Worm (Caenorhabditis elegans) whole organism, L2 larva: ENCODE data around the gene F09A5.2.

Experiments used
- C34F6.9 ChIP-seq: fragments of 150-350 bp; optimal IDR thresholded peaks from 2 replicates; lab custom pipeline; 2014; ENCODE audit warnings: missing biosample characterization, missing genetic modification characterization
- F13H6.1 ChIP-seq: sonication (generic microtip); optimal IDR thresholded peaks from 2 replicates; lab custom pipeline; 2016; ENCODE audit warnings: missing genetic modification characterization, missing compliant biosample characterization
- R02D3.7 ChIP-seq: fragments of 150-350 bp; optimal IDR thresholded peaks from 2 replicates; lab custom pipeline; 2014; ENCODE audit warnings: missing biosample characterization, missing genetic modification characterization
- Y55F3AM.14 ChIP-seq: fragments of 200-800 bp; sonication (Bioruptor generic); optimal IDR thresholded peaks from 2 replicates; lab custom pipeline; 2018; ENCODE audit warnings: mild to moderate bottlenecking, missing genetic modification characterization, missing compliant biosample characterization
- ZK546.5 ChIP-seq: sonication (generic microtip); optimal IDR thresholded peaks from 2 replicates; lab custom pipeline; 2017; ENCODE audit warnings: missing biosample characterization, missing genetic modification characterization
- alr-1 ChIP-seq: fragments of 150-350 bp; optimal IDR thresholded peaks from 2 replicates; lab custom pipeline; 2014; ENCODE audit warnings: missing biosample characterization, missing genetic modification characterization
- aly-2 ChIP-seq: fragments of 150-350 bp; optimal IDR thresholded peaks from 2 replicates; lab custom pipeline; 2014; ENCODE audit warnings: missing biosample characterization, missing genetic modification characterization
- ama-1 ChIP-seq: fragments of 150-350 bp; optimal IDR thresholded peaks from 2 replicates; lab custom pipeline; 2018; ENCODE audit warnings: inconsistent platforms
- blmp-1 ChIP-seq: sonication (generic microtip); optimal IDR thresholded peaks from 2 replicates; lab custom pipeline; 2017; ENCODE audit warnings: missing genetic modification characterization, mild to moderate bottlenecking, missing compliant biosample characterization, antibody characterized with exemption, moderate library complexity; ENCODE audit not compliant: insufficient read depth
- ceh-16 ChIP-seq: fragments of 150-350 bp; optimal IDR thresholded peaks from 2 replicates; lab custom pipeline; 2014; ENCODE audit warnings: missing biosample characterization, missing genetic modification characterization
- ceh-82 ChIP-seq: fragments of 150-350 bp; optimal IDR thresholded peaks from 2 replicates; lab custom pipeline; 2014; ENCODE audit warnings: missing biosample characterization, missing genetic modification characterization
- crh-2 ChIP-seq: sonication (generic microtip); optimal IDR thresholded peaks from 2 replicates; lab custom pipeline; 2017; ENCODE audit warnings: missing biosample characterization, missing genetic modification characterization
- dmd-4 ChIP-seq: sonication (generic microtip); optimal IDR thresholded peaks from 2 replicates; lab custom pipeline; 2017; ENCODE audit warnings: missing biosample characterization, missing genetic modification characterization
- egl-27 ChIP-seq: sonication (generic microtip); optimal IDR thresholded peaks from 3 replicates; lab custom pipeline; 2017; ENCODE audit warnings: missing biosample characterization, missing genetic modification reagents, missing genetic modification characterization
- elt-1 ChIP-seq: fragments of 150-350 bp; optimal IDR thresholded peaks from 2 replicates; lab custom pipeline; 2014; ENCODE audit warnings: missing biosample characterization, missing genetic modification characterization
- elt-3 ChIP-seq: sonication (generic microtip); optimal IDR thresholded peaks from 2 replicates; lab custom pipeline; 2017; ENCODE audit warnings: missing biosample characterization, missing genetic modification characterization
- fos-1 ChIP-seq: fragments of 150-350 bp; optimal IDR thresholded peaks from 2 replicates; lab custom pipeline; 2014; ENCODE audit warnings: missing biosample characterization, missing genetic modification characterization
- gmeb-1 ChIP-seq: fragments of 150-350 bp; optimal IDR thresholded peaks from 2 replicates; lab custom pipeline; 2014; ENCODE audit warnings: missing biosample characterization, missing genetic modification characterization
- lin-11 ChIP-seq: fragments of 150-350 bp; sonication (generic microtip); optimal IDR thresholded peaks from 2 replicates; lab custom pipeline; 2014; ENCODE audit warnings: missing biosample characterization, missing genetic modification characterization, inconsistent platforms, mixed read lengths
- lin-13 ChIP-seq: fragments of 150-350 bp; optimal IDR thresholded peaks from 2 replicates; lab custom pipeline; 2014; ENCODE audit warnings: missing biosample characterization, missing genetic modification reagents, missing genetic modification characterization
- lin-39 ChIP-seq: fragments of 150-350 bp; optimal IDR thresholded peaks from 2 replicates; lab custom pipeline; 2014; ENCODE audit warnings: missing biosample characterization, missing genetic modification reagents, missing genetic modification characterization
- lsy-2 ChIP-seq, 2 experiments: fragments of 150-350 bp in 1 of 2; sonication (generic microtip) in 1 of 2; optimal IDR thresholded peaks; 2 replicates each; lab custom pipeline; 2014 to 2017; ENCODE audit warnings: missing biosample characterization in 2 of 2, missing genetic modification characterization in 2 of 2
- mab-5 ChIP-seq: fragments of 150-350 bp; optimal IDR thresholded peaks from 2 replicates; lab custom pipeline; 2014; ENCODE audit warnings: missing biosample characterization, missing genetic modification characterization
- mbf-1 ChIP-seq: sonication (generic microtip); optimal IDR thresholded peaks from 2 replicates; lab custom pipeline; 2017; ENCODE audit warnings: missing biosample characterization, missing genetic modification characterization
- mdl-1 ChIP-seq, 2 experiments: fragments of 150-350 bp in 1 of 2; sonication (generic microtip) in 1 of 2; optimal IDR thresholded peaks; 2 replicates each; lab custom pipeline; 2017; ENCODE audit warnings: missing biosample characterization in 2 of 2, missing genetic modification characterization in 2 of 2
- nhr-10 ChIP-seq: sonication (generic microtip); optimal IDR thresholded peaks from 2 replicates; lab custom pipeline; 2017; ENCODE audit warnings: missing biosample characterization, missing genetic modification characterization
- nhr-11 ChIP-seq: fragments of 150-350 bp; optimal IDR thresholded peaks from 2 replicates; lab custom pipeline; 2014; ENCODE audit warnings: missing biosample characterization, missing genetic modification characterization
- nhr-12 ChIP-seq: fragments of 150-350 bp; optimal IDR thresholded peaks from 2 replicates; lab custom pipeline; 2014; ENCODE audit warnings: missing biosample characterization, missing genetic modification characterization
- nhr-129 ChIP-seq: fragments of 150-350 bp; optimal IDR thresholded peaks from 2 replicates; lab custom pipeline; 2014; ENCODE audit warnings: missing biosample characterization, missing genetic modification characterization
- nhr-21 ChIP-seq: fragments of 150-350 bp; optimal IDR thresholded peaks from 2 replicates; lab custom pipeline; 2014; ENCODE audit warnings: missing biosample characterization, missing genetic modification characterization
- nhr-23 ChIP-seq: fragments of 150-350 bp; optimal IDR thresholded peaks from 2 replicates; lab custom pipeline; 2014; ENCODE audit warnings: missing biosample characterization, missing genetic modification reagents, missing genetic modification characterization
- nhr-237 ChIP-seq: fragments of 150-350 bp; optimal IDR thresholded peaks from 2 replicates; lab custom pipeline; 2014; ENCODE audit warnings: missing biosample characterization, missing genetic modification characterization
- nhr-25 ChIP-seq: fragments of 150-350 bp; sonication (generic microtip); optimal IDR thresholded peaks from 3 replicates; lab custom pipeline; 2014; ENCODE audit warnings: missing biosample characterization, missing genetic modification characterization
- nhr-6 ChIP-seq: fragments of 150-350 bp; optimal IDR thresholded peaks from 2 replicates; lab custom pipeline; 2014; ENCODE audit warnings: missing biosample characterization, missing genetic modification characterization
- nhr-77 ChIP-seq: fragments of 150-350 bp; optimal IDR thresholded peaks from 2 replicates; lab custom pipeline; 2014; ENCODE audit warnings: missing biosample characterization, missing genetic modification characterization
- peb-1 ChIP-seq: fragments of 150-350 bp; optimal IDR thresholded peaks from 2 replicates; lab custom pipeline; 2014; ENCODE audit warnings: missing biosample characterization, missing genetic modification characterization
- sem-4 ChIP-seq: fragments of 150-350 bp; optimal IDR thresholded peaks from 2 replicates; lab custom pipeline; 2014; ENCODE audit warnings: missing biosample characterization, missing genetic modification reagents, missing genetic modification characterization
- skn-1 ChIP-seq: sonication (generic microtip); optimal IDR thresholded peaks from 2 replicates; lab custom pipeline; 2017; ENCODE audit warnings: missing biosample characterization, missing genetic modification characterization
- sma-3 ChIP-seq: sonication (generic microtip); optimal IDR thresholded peaks from 2 replicates; lab custom pipeline; 2016; ENCODE audit warnings: missing genetic modification reagents, missing genetic modification characterization, missing compliant biosample characterization
- sma-9 ChIP-seq, 2 experiments: fragments of 150-350 bp in 1 of 2; sonication (generic microtip) in 1 of 2; optimal IDR thresholded peaks; 2 replicates each; lab custom pipeline; 2014 to 2016; ENCODE audit warnings: missing genetic modification characterization in 2 of 2, mild to moderate bottlenecking in 1 of 2, missing biosample characterization in 1 of 2, missing compliant biosample characterization in 1 of 2, missing genetic modification reagents in 1 of 2, moderate library complexity in 1 of 2
- snpc-4 ChIP-seq: fragments of 150-350 bp; optimal IDR thresholded peaks from 2 replicates; lab custom pipeline; 2014; ENCODE audit warnings: missing biosample characterization, missing genetic modification characterization
- unc-39 ChIP-seq: fragments of 150-350 bp; optimal IDR thresholded peaks from 2 replicates; lab custom pipeline; 2014; ENCODE audit warnings: missing biosample characterization, missing genetic modification characterization
- unc-55 ChIP-seq: fragments of 150-350 bp; sonication (generic microtip); optimal IDR thresholded peaks from 3 replicates; lab custom pipeline; 2014; ENCODE audit warnings: missing biosample characterization, missing genetic modification reagents, missing genetic modification characterization
- unc-62 ChIP-seq: fragments of 150-350 bp; optimal IDR thresholded peaks from 2 replicates; lab custom pipeline; 2014; ENCODE audit warnings: missing biosample characterization, missing genetic modification reagents, missing genetic modification characterization
- zag-1 ChIP-seq: fragments of 150-350 bp; optimal IDR thresholded peaks from 2 replicates; lab custom pipeline; 2014; ENCODE audit warnings: missing biosample characterization, missing genetic modification characterization
- ztf-1 ChIP-seq: fragments of 200-800 bp; sonication (Bioruptor generic); conservative IDR thresholded peaks from 2 replicates; pipeline ENCODE4 v1.3.6; 2022; ENCODE audit warnings: missing genetic modification characterization, missing compliant biosample characterization
- ztf-11 ChIP-seq: sonication (generic microtip); optimal IDR thresholded peaks from 2 replicates; lab custom pipeline; 2017; ENCODE audit warnings: missing biosample characterization, missing genetic modification characterization
- ztf-4 ChIP-seq: fragments of 150-350 bp; optimal IDR thresholded peaks from 2 replicates; lab custom pipeline; 2014; ENCODE audit warnings: missing biosample characterization, missing genetic modification characterization

The F09A5.2 gene

ce11 chrX:13143762-13144732 is 9.1 kb downstream of the F09A5.2 start (continued):
- peak; percentile 38 for TF ChIP-seq egl-27 (tag; lab: Kevin White, UChicago)
- no peak for TF ChIP-seq unc-39 (tag; lab: Kevin White, UChicago)
- peak; percentile 63 for TF ChIP-seq sma-3
- peak; percentile 20 for TF ChIP-seq gmeb-1 (tag; lab: Kevin White, UChicago)
- no peak for TF ChIP-seq alr-1 (tag; lab: Kevin White, UChicago)
- TF ChIP-seq sem-4 (tag; lab: Kevin White, UChicago): peak; percentile 70
- TF ChIP-seq, all 48 proteins: peak for 21

- TF ChIP-seq ztf-11 (tag; lab: Kevin White, UChicago) (no peak), nhr-21 (tag; lab: Kevin White, UChicago) (peak; percentile 96), mbf-1 (tag; lab: Kevin White, UChicago) (no peak), elt-3 (tag; lab: Kevin White, UChicago) (no peak), nhr-10 (tag; lab: Kevin White, UChicago) (peak; percentile 77), unc-55 (GFP tag; lab: Kevin White, UChicago) (peak; percentile 92), nhr-6 (tag; lab: Kevin White, UChicago) (peak; percentile 90), aly-2 (tag; lab: Kevin White, UChicago) (no peak), R02D3.7 (no peak), sem-4 (tag; lab: Kevin White, UChicago) (peak; percentile 96), lin-11 (tag; lab: Kevin White, UChicago) (peak; percentile 86), nhr-11 (tag; lab: Kevin White, UChicago) (peak; percentile 62), lsy-2 (tag; optimal IDR thresholded peaks at IDR 0.05; lab: Kevin White, UChicago) (peak; percentile 78 to 92), alr-1 (tag; lab: Kevin White, UChicago) (peak; percentile 92), skn-1 (tag; lab: Kevin White, UChicago) (no peak), sma-3 (peak; percentile 92), ama-1 (lab: Kevin White, UChicago) (peak; percentile 97), elt-1 (tag; lab: Kevin White, UChicago) (peak; percentile 12), ztf-4 (tag; lab: Kevin White, UChicago) (peak; percentile 92), Y55F3AM.14 (GFP tag; lab: Kevin White, UChicago) (peak; percentile 79), blmp-1 (peak; percentile 87), ceh-16 (tag; lab: Kevin White, UChicago) (peak; percentile 84), ztf-1 (no peak), egl-27 (tag; lab: Kevin White, UChicago) (peak; percentile 97), nhr-77 (tag; lab: Kevin White, UChicago) (peak; percentile 2), nhr-23 (tag; lab: Kevin White, UChicago) (no peak), C34F6.9 (tag; lab: Kevin White, UChicago) (peak; percentile 97), nhr-237 (tag; lab: Kevin White, UChicago) (no peak), nhr-12 (tag; lab: Kevin White, UChicago) (no peak), peb-1 (tag; lab: Kevin White, UChicago) (no peak), fos-1 (tag; lab: Kevin White, UChicago) (peak; percentile 95), lin-39 (tag; lab: Kevin White, UChicago) (peak; percentile 76), ZK546.5 (tag; lab: Kevin White, UChicago) (no peak), dmd-4 (tag; lab: Kevin White, UChicago) (no peak), snpc-4 (peak; percentile 66), unc-39 (tag; lab: Kevin White, UChicago) (peak; percentile 95), zag-1 (peak; percentile 95), sma-9 (GFP tag; optimal IDR thresholded peaks at IDR 0.05; lab: Kevin White, UChicago) (peak; percentile 95), sma-9 (tag; optimal IDR thresholded peaks at IDR 0.05; lab: Kevin White, UChicago) (no peak), nhr-129 (tag; lab: Kevin White, UChicago) (peak; percentile 97), mdl-1 (tag; optimal IDR thresholded peaks at IDR 0.05; lab: Kevin White, UChicago) (peak; percentile 93 to 99), ceh-82 (tag; lab: Kevin White, UChicago) (peak; percentile 80), crh-2 (peak; percentile 96), mab-5 (tag; lab: Kevin White, UChicago) (peak; percentile 95), unc-62 (GFP tag; lab: Kevin White, UChicago) (peak; percentile 77), F13H6.1 (tag; lab: Kevin White, UChicago) (peak; percentile 98), nhr-25 (tag; lab: Kevin White, UChicago) (peak; percentile 96), gmeb-1 (tag; lab: Kevin White, UChicago) (peak; percentile 81), lin-13 (peak; percentile 92)
These were observed 10.2 kb downstream of the F09A5.2 start for ce11 chrX:13144975-13145618.
